Fruit fly (Drosophila melanogaster): ENCODE data around the gene CG13760.

The CG13760 gene

dm6 chrX:2593753-2594096, 8.2 kb upstream of the CG13760 start (continued):
- TF ChIP-seq CG10366 (GFP tag; IDR thresholded peaks at IDR 0.05) (peak; percentile 93), CG14050 (GFP tag; IDR thresholded peaks at IDR 0.05) (peak; percentile 88), ken (GFP tag; IDR thresholded peaks at IDR 0.05) (peak; percentile 91), CG12071 (GFP tag; optimal IDR thresholded peaks at IDR 0.05) (peak; percentile 96), CG18262 (tag; optimal IDR thresholded peaks at IDR 0.05) (peak; percentile 75), danr (GFP tag; IDR thresholded peaks at IDR 0.05) (peak; percentile 86), salm (tag; optimal IDR thresholded peaks at IDR 0.05) (peak; percentile 65), CG3163 (GFP tag; optimal IDR thresholded peaks at IDR 0.05) (peak; percentile 78), CG10959 (GFP tag; IDR thresholded peaks at IDR 0.05) (peak; percentile 86), CG9817 (tag; optimal IDR thresholded peaks at IDR 0.05) (peak; percentile 84), phol (tag; optimal IDR thresholded peaks at IDR 0.05) (peak; percentile 80), emc (GFP tag; optimal IDR thresholded peaks at IDR 0.05) (peak; percentile 92), pros (GFP tag; optimal IDR thresholded peaks at IDR 0.05) (no peak), gro (GFP tag; optimal IDR thresholded peaks at IDR 0.05) (peak; percentile 92), CG12104 (GFP tag; optimal IDR thresholded peaks at IDR 0.05) (peak; percentile 75), CG5953 (GFP tag; IDR thresholded peaks at IDR 0.05) (peak; percentile 85), gfzf (GFP tag; optimal IDR thresholded peaks at IDR 0.05) (peak; percentile 10), CG8359 (GFP tag; optimal IDR thresholded peaks at IDR 0.05; ENCODE audit: borderline replicate concordance) (peak; percentile 68), jing (GFP tag; optimal IDR thresholded peaks at IDR 0.05) (peak; percentile 83), CG14014 (GFP tag; IDR thresholded peaks at IDR 0.05) (peak; percentile 95), CG6683 (GFP tag; optimal IDR thresholded peaks at IDR 0.05) (peak; percentile 82), CG34224 (GFP tag; IDR thresholded peaks at IDR 0.05; ENCODE audit: partially characterized antibody) (no peak), br (optimal IDR thresholded peaks at IDR 0.05) (no peak), fru (optimal IDR thresholded peaks at IDR 0.05) (no peak), Antp (GFP tag; optimal IDR thresholded peaks at IDR 0.05) (peak; percentile 97), Oaz (GFP tag; IDR thresholded peaks at IDR 0.05) (peak; percentile 86), CG2678 (tag; optimal IDR thresholded peaks at IDR 0.05) (peak; percentile 94), HmgZ (tag; optimal IDR thresholded peaks at IDR 0.05) (peak; percentile 95), Six4 (GFP tag; optimal IDR thresholded peaks at IDR 0.05) (peak; percentile 91), al (GFP tag; IDR thresholded peaks at IDR 0.05) (peak; percentile 91), ci (GFP tag; IDR thresholded peaks at IDR 0.05) (peak; percentile 96), toy (GFP tag; IDR thresholded peaks at IDR 0.05) (peak; percentile 88), Tbp (GFP tag; optimal IDR thresholded peaks at IDR 0.05) (no peak), B-H1 (GFP tag; IDR thresholded peaks at IDR 0.05) (peak; percentile 91), CHES-1-like (GFP tag; optimal IDR thresholded peaks at IDR 0.05) (peak; percentile 94), mld (GFP tag; IDR thresholded peaks at IDR 0.05; ENCODE audit: partially characterized antibody) (no peak), gem (tag; optimal IDR thresholded peaks at IDR 0.05) (peak; percentile 87), hbn (GFP tag; IDR thresholded peaks at IDR 0.05; ENCODE audit: partially characterized antibody) (no peak), unc-4 (GFP tag; IDR thresholded peaks at IDR 0.05; ENCODE audit: partially characterized antibody) (no peak), nom (GFP tag; optimal IDR thresholded peaks at IDR 0.05) (peak; percentile 50), CG2116 (GFP tag; optimal IDR thresholded peaks at IDR 0.05) (peak; percentile 23), CG17186 (GFP tag; optimal IDR thresholded peaks at IDR 0.05) (peak; percentile 47), CG9215 (GFP tag; IDR thresholded peaks at IDR 0.05) (peak; percentile 92), CG32532 (GFP tag; IDR thresholded peaks at IDR 0.05) (peak; percentile 97), CG10321 (GFP tag; IDR thresholded peaks at IDR 0.05) (peak; percentile 66), CG17385 (GFP tag; optimal IDR thresholded peaks at IDR 0.05) (peak; percentile 85), E2f1 (GFP tag; IDR thresholded peaks at IDR 0.05) (peak; percentile 94), CG17829 (tag; optimal IDR thresholded peaks at IDR 0.05) (peak; percentile 82), CG1529 (GFP tag; optimal IDR thresholded peaks at IDR 0.05) (peak; percentile 58), CG11560 (tag; IDR thresholded peaks at IDR 0.05) (peak; percentile 88), CG14965 (GFP tag; optimal IDR thresholded peaks at IDR 0.05; ENCODE audit: borderline replicate concordance) (peak; percentile 63), CG33557 (GFP tag; optimal IDR thresholded peaks at IDR 0.05) (no peak)

Data from whole organism, embryonic.